Worm (Caenorhabditis elegans) whole organism, midembryonic: Measurements from ENCODE around the gene gmap-1.

Source experiments
- T22C8.4 ChIP-seq: fragments of 200-800 bp; sonication (Bioruptor generic); IDR thresholded peaks from 2 replicates; pipeline ENCODE4 v1.3.6; 2022; ENCODE audit warnings: missing genetic modification characterization, missing compliant biosample characterization
- cog-1 ChIP-seq: sonication (generic microtip); optimal IDR thresholded peaks from 2 replicates; lab custom pipeline; 2016; ENCODE audit warnings: missing genetic modification characterization, missing compliant biosample characterization
- flt-1 ChIP-seq: fragments of 200-800 bp; sonication (Bioruptor generic); IDR thresholded peaks from 2 replicates; pipeline ENCODE4 v1.3.6; 2022; ENCODE audit warnings: missing genetic modification characterization, missing compliant biosample characterization
- klf-2 ChIP-seq: fragments of 200-800 bp; sonication (Bioruptor generic); conservative IDR thresholded peaks from 2 replicates; pipeline ENCODE4 v1.3.6; 2022; ENCODE audit warnings: missing genetic modification reagents, missing genetic modification characterization, missing compliant biosample characterization
- med-1 ChIP-seq: sonication (generic microtip); optimal IDR thresholded peaks from 2 replicates; lab custom pipeline; 2017; ENCODE audit warnings: missing genetic modification characterization, mild to moderate bottlenecking, missing compliant biosample characterization, antibody characterized with exemption, missing genetic modification reagents; ENCODE audit not compliant: insufficient read depth
- ref-1 ChIP-seq: fragments of 200-800 bp; sonication (Bioruptor generic); conservative IDR thresholded peaks from 2 replicates; pipeline ENCODE4 v1.3.6; 2022; ENCODE audit warnings: missing genetic modification reagents, missing genetic modification characterization, missing compliant biosample characterization
- tab-1 ChIP-seq: fragments of 200-800 bp; sonication (Bioruptor generic); IDR thresholded peaks from 2 replicates; pipeline ENCODE4 v1.3.6; 2022; ENCODE audit warnings: missing genetic modification characterization, missing compliant biosample characterization
- ztf-23 ChIP-seq: fragments of 200-800 bp; sonication (Bioruptor generic); IDR thresholded peaks from 2 replicates; pipeline ENCODE4 v1.3.6; 2022; ENCODE audit warnings: missing genetic modification reagents, missing genetic modification characterization, missing compliant biosample characterization
- ztf-29 ChIP-seq: fragments of 200-800 bp; sonication (Bioruptor generic); IDR thresholded peaks from 2 replicates; pipeline ENCODE4 v1.3.6; 2022; ENCODE audit warnings: missing genetic modification reagents, missing genetic modification characterization, missing compliant biosample characterization

Gene gmap-1

DNA sequence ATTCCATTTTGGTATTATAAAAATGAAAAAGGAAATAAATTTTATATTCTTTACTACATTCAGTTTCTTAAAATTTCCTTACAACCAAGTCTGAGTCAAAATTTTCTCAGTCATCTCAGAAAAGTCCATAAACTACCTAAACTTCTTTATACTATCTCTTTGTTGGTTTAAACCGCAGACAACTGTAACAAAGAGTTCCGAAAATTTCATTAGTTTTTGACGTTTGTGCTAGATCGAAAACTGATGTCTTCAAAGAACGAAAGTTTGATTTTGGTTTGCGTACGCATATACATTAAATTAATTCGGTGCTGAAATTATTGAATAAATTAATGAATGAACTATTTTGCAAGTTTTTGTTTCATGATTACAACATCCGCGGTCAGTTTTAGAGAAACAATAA, 24.1 kb upstream of the gmap-1 start:
- TF ChIP-seq T22C8.4 (GFP tag; lab: Robert Waterston, UW) (no peak), med-1 (GFP tag; lab: Kevin White, UChicago) (no peak), ztf-29 (GFP tag; lab: Robert Waterston, UW) (no peak), tab-1 (GFP tag; lab: Robert Waterston, UW) (no peak), klf-2 (GFP tag; lab: Robert Waterston, UW) (no peak), ztf-23 (GFP tag; lab: Robert Waterston, UW) (no peak), ref-1 (GFP tag; lab: Robert Waterston, UW) (no peak), cog-1 (no peak)

DNA sequence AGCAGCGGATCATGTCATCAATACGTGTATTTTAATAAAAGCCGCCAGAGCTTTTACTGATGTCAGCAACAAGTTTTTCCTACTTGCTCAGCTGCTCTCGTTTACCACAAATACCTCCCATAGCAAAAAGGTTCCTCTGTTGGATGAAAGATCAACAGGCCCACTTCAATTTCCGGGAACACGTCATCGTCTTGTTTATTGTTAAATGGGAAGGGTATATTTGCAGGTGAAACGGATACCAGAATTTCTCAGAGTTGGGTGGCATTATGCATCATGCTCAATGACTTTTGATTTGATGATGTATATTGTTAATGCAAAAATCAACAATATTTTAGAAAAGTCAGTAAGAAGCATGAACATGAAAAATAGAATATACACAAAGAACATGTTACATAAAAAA, 16.4 kb upstream of the gmap-1 start:
- TF ChIP-seq med-1 (GFP tag; lab: Kevin White, UChicago), result no peak
- TF ChIP-seq ref-1 (GFP tag; lab: Robert Waterston, UW), result no peak
- TF ChIP-seq tab-1 (GFP tag; lab: Robert Waterston, UW), result no peak
- TF ChIP-seq ztf-23 (GFP tag; lab: Robert Waterston, UW), result no peak
- TF ChIP-seq T22C8.4 (GFP tag; lab: Robert Waterston, UW), result no peak
- no peak for TF ChIP-seq klf-2 (GFP tag; lab: Robert Waterston, UW)
- TF ChIP-seq cog-1, result no peak
- no peak for TF ChIP-seq ztf-29 (GFP tag; lab: Robert Waterston, UW)
- no peak for TF ChIP-seq flt-1 (GFP tag; lab: Robert Waterston, UW)

DNA sequence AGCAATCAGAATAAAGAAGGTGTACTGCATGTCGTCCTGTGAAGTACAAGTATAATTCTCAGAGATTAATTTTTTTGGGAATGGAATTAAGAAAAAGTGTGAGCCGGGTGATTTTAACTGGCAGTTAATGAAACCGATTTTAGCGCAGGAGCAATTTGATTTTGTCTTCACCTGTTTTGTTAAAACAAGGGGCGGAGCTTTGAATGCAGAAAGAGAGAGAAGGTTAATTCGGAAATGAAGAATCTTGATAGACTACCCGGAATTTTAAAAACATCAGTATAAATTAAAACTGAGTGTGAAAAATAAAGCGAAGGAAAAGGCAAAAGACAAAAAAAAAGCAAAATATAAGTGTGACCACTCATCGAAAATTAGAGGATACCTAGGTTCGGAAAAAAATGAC, 11.8 kb upstream of the gmap-1 start, which contains the start of gene C05E7.3:
Gene C05E7.3 (minus strand): TSS at position 101 of the 400 bp plus-strand sequence.
- TF ChIP-seq cog-1 (no peak), ztf-23 (GFP tag; lab: Robert Waterston, UW) (no peak), ref-1 (GFP tag; lab: Robert Waterston, UW) (no peak), tab-1 (GFP tag; lab: Robert Waterston, UW) (no peak), T22C8.4 (GFP tag; lab: Robert Waterston, UW) (no peak), klf-2 (GFP tag; lab: Robert Waterston, UW) (no peak), flt-1 (GFP tag; lab: Robert Waterston, UW) (no peak), ztf-29 (GFP tag; lab: Robert Waterston, UW) (no peak), med-1 (GFP tag; lab: Kevin White, UChicago) (no peak)

DNA sequence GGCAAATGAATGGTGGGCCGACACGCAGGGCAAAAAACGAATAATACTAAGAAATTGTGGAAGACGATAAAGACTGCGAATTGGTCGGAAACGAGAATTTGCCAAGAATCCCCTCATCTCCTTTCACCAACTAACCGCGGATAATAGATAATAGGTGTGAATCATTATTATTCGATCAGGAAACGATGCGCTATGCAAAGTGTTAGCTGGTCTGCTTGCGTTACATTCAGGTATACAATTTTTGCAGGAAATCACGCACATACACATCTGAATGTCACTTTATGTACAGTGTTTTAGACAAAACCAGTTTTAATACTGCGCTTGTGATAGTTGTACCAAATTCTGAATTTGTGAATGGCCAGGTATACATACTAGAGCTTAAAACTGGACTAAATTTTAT, 9.9 kb upstream of the gmap-1 start:
- TF ChIP-seq tab-1 (GFP tag; lab: Robert Waterston, UW), result no peak
- no peak for TF ChIP-seq T22C8.4 (GFP tag; lab: Robert Waterston, UW)
- TF ChIP-seq cog-1, result no peak
- TF ChIP-seq klf-2 (GFP tag; lab: Robert Waterston, UW), result no peak
- TF ChIP-seq med-1 (GFP tag; lab: Kevin White, UChicago), result no peak
- TF ChIP-seq ref-1 (GFP tag; lab: Robert Waterston, UW), result no peak
- no peak for TF ChIP-seq ztf-23 (GFP tag; lab: Robert Waterston, UW)

DNA sequence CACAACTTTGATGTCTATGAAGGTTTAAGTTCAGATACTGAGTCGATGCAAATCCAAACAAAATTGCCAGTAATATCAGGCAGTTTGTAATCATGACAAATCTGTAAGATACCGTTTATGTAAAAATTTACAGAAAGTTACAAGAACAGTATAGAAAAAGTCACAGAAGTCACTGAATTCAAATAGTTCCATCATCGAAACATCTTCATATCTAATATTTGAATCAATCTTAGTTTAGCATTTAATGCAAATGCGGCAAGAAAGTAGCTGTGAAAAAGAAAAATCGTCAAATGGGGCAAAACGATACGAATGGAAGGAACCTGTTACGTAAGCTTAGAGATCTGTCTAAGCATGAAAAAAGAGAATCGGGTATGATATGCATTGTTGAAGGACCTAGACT, 8.4 kb upstream of the gmap-1 start, which contains the start of gene gmap-2:
Gene gmap-2 (minus strand): TSS at position 101 of the 400 bp plus-strand sequence.
- no peak for TF ChIP-seq med-1 (GFP tag; lab: Kevin White, UChicago)
- no peak for TF ChIP-seq ztf-29 (GFP tag; lab: Robert Waterston, UW)
- TF ChIP-seq cog-1, result no peak
- TF ChIP-seq ref-1 (GFP tag; lab: Robert Waterston, UW), result no peak
- no peak for TF ChIP-seq ztf-23 (GFP tag; lab: Robert Waterston, UW)
- TF ChIP-seq T22C8.4 (GFP tag; lab: Robert Waterston, UW), result no peak
- no peak for TF ChIP-seq tab-1 (GFP tag; lab: Robert Waterston, UW)
- no peak for TF ChIP-seq flt-1 (GFP tag; lab: Robert Waterston, UW)

DNA sequence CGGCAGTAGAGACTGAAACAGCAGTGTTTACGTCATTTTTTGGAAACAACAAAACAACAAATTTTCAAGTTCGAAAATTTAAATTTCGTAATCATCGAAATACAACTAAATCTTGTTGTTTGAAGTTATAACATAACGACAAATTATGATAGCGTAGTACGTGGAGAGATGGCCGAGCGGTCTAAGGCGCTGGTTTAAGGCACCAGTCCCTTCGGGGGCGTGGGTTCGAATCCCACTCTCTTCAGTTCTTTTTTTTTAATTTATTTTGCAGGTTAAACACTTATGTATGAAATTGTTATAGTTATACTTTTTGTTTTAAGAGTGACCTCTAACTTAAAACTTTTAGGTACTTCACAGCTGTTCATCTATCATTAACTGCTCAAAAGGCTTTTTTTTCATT, 7.5 kb upstream of the gmap-1 start:
- no peak for TF ChIP-seq cog-1
- no peak for TF ChIP-seq klf-2 (GFP tag; lab: Robert Waterston, UW)
- 0 out of 2 replicates have a peak, but pooled peaks have one; percentile 25 for TF ChIP-seq tab-1 (GFP tag; lab: Robert Waterston, UW)
- TF ChIP-seq ztf-23 (GFP tag; lab: Robert Waterston, UW), result no peak
- no peak for TF ChIP-seq med-1 (GFP tag; lab: Kevin White, UChicago)

DNA sequence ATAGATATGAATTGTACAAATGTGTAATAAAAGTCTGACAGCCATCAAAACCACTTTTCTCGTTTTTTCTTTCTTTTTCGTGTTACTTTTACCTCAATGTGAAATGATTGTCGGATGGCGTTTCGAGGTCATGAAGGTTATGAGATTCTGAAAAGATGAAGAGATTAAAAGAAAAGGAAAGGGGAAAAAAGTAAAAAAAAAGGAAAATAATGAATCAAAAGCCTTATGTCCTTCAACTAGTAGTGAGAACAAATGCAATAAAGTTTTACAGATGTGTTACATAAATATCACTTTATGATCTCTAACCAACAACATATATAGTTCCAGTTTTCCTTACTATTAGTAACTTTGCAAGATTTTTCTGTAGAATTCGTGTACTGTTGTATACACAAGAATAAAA, 6.0 kb upstream of the gmap-1 start, which contains the start of gene gmap-3:
Gene gmap-3 (minus strand): TSS at position 148 of the 400 bp plus-strand sequence.
- TF ChIP-seq med-1 (GFP tag; lab: Kevin White, UChicago), result no peak
- no peak for TF ChIP-seq T22C8.4 (GFP tag; lab: Robert Waterston, UW)
- no peak for TF ChIP-seq tab-1 (GFP tag; lab: Robert Waterston, UW)
- no peak for TF ChIP-seq ref-1 (GFP tag; lab: Robert Waterston, UW)
- no peak for TF ChIP-seq ztf-23 (GFP tag; lab: Robert Waterston, UW)
- TF ChIP-seq cog-1, result no peak
- TF ChIP-seq ztf-29 (GFP tag; lab: Robert Waterston, UW), result no peak
- no peak for TF ChIP-seq flt-1 (GFP tag; lab: Robert Waterston, UW)
- TF ChIP-seq klf-2 (GFP tag; lab: Robert Waterston, UW), result no peak

DNA sequence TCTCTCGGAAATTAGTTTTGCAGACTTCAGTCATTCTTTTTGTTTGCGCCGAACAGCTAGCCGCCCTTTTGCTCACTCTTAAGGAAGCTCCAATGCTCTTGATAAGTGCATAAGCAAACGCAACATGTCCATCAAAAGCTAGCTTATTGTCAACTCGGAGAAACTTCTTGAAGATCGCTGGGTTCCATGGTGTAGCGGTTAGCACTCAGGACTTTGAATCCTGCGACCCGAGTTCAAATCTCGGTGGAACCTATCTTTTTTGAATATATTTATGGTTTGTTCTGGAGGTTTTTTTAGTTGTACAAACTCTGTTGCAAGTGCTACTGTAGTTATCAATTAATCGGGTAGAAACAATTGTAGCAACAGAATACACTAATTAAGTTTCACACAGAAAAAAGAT, 2.7 kb upstream of the gmap-1 start:
- TF ChIP-seq ref-1 (GFP tag; lab: Robert Waterston, UW) (no peak), klf-2 (GFP tag; lab: Robert Waterston, UW) (no peak), med-1 (GFP tag; lab: Kevin White, UChicago) (no peak), T22C8.4 (GFP tag; lab: Robert Waterston, UW) (no peak), flt-1 (GFP tag; lab: Robert Waterston, UW) (no peak), cog-1 (no peak), ztf-29 (GFP tag; lab: Robert Waterston, UW) (no peak), ztf-23 (GFP tag; lab: Robert Waterston, UW) (no peak), tab-1 (GFP tag; lab: Robert Waterston, UW) (no peak)

DNA sequence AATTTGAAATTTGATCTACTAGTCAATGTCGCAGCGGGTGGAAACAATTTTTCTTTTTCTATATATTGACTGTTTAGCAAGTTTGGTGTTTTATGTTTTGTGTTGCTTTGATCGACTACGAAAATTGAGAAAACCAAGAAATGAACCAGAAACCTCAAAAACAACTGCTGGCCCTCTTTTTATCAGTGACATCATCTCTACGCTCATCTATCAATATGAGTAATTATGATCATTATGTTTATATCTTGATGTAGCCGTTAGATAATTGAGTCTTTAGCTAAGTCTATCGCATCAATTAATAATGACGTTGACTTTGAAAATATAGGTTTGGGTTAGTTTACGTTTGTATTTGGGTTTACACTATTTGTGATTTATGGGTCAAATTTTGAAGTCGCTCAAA, 916 bp upstream of the gmap-1 start:
- no peak for TF ChIP-seq cog-1
- no peak for TF ChIP-seq klf-2 (GFP tag; lab: Robert Waterston, UW)
